Worm (Caenorhabditis elegans) whole organism, early embryonic: ENCODE results near the gene M03A1.8.

Experiments
- aly-1 ChIP-seq: sonication (generic microtip); optimal IDR thresholded peaks from 2 replicates; lab custom pipeline; 2016; ENCODE audit warnings: missing genetic modification characterization, missing compliant biosample characterization
- ama-1 ChIP-seq: fragments of 150-350 bp; optimal IDR thresholded peaks from 2 replicates; lab custom pipeline; 2014
- ceh-13 ChIP-seq: fragments of 200-800 bp; sonication (Bioruptor generic); optimal IDR thresholded peaks from 2 replicates; lab custom pipeline; 2018; ENCODE audit warnings: mild to moderate bottlenecking, missing genetic modification characterization, missing compliant biosample characterization
- ets-7 ChIP-seq: sonication (generic microtip); optimal IDR thresholded peaks from 2 replicates; lab custom pipeline; 2016; ENCODE audit warnings: missing genotype, missing genetic modification characterization, missing compliant biosample characterization
- hmbx-1 ChIP-seq: sonication (generic microtip); optimal IDR thresholded peaks from 2 replicates; lab custom pipeline; 2016; ENCODE audit warnings: mild to moderate bottlenecking, missing genetic modification characterization, missing compliant biosample characterization
- pes-1 ChIP-seq: fragments of 200-800 bp; sonication (Bioruptor generic); IDR thresholded peaks from 2 replicates; pipeline ENCODE4 v1.3.6; 2022; ENCODE audit warnings: missing genetic modification reagents, missing genetic modification characterization, missing compliant biosample characterization
- scrt-1 ChIP-seq: fragments of 200-800 bp; sonication (Bioruptor generic); IDR thresholded peaks from 2 replicates; pipeline ENCODE4 v1.3.6; 2022; ENCODE audit warnings: missing genetic modification characterization, missing compliant biosample characterization
- tbx-37 ChIP-seq: fragments of 200-800 bp; sonication (Bioruptor generic); conservative IDR thresholded peaks from 2 replicates; pipeline ENCODE4 v1.3.6; 2022; ENCODE audit warnings: missing genetic modification reagents, missing genetic modification characterization, missing compliant biosample characterization
- tra-4 ChIP-seq: sonication (generic microtip); optimal IDR thresholded peaks from 2 replicates; lab custom pipeline; 2017; ENCODE audit warnings: missing genetic modification characterization, missing compliant biosample characterization

ce11 chrII:4527800-4528199 is 32.3 kb upstream of the M03A1.8 start, which contains the start of gene sra-35:
- TF ChIP-seq ama-1 = no peak
- TF ChIP-seq tra-4 = no peak
- TF ChIP-seq hmbx-1 (tag; lab: Kevin White, UChicago) = no peak
- TF ChIP-seq pes-1 (GFP tag; lab: Robert Waterston, UW) = no peak
- TF ChIP-seq aly-1 (tag; lab: Kevin White, UChicago) = no peak
- TF ChIP-seq tbx-37 (GFP tag; lab: Robert Waterston, UW) = no peak
- no peak for TF ChIP-seq ceh-13
- TF ChIP-seq ets-7 (tag; lab: Kevin White, UChicago) = no peak
- no peak for TF ChIP-seq scrt-1
